Worm (Caenorhabditis elegans) whole organism, young adult: ENCODE data around the gene tpk-1.

Experiments used
- B0336.3 ChIP-seq: fragments of 200-800 bp; sonication (Bioruptor generic); IDR thresholded peaks from 2 replicates; pipeline ENCODE4 v1.3.6; 2022; ENCODE audit warnings: missing genetic modification characterization, missing compliant biosample characterization
- C17E4.6 ChIP-seq: fragments of 200-800 bp; sonication (Bioruptor generic); IDR thresholded peaks from 2 replicates; pipeline ENCODE4 v1.3.6; 2022; ENCODE audit warnings: missing genetic modification reagents, missing genetic modification characterization, missing compliant biosample characterization
- F10E7.11 ChIP-seq: sonication (generic microtip); optimal IDR thresholded peaks from 2 replicates; lab custom pipeline; 2017; ENCODE audit warnings: mild to moderate bottlenecking, missing genetic modification characterization, moderate library complexity, missing compliant biosample characterization
- F22D6.2 ChIP-seq: sonication (generic microtip); optimal IDR thresholded peaks from 2 replicates; lab custom pipeline; 2016; ENCODE audit warnings: mild to moderate bottlenecking, missing genetic modification characterization, missing compliant biosample characterization
- F33H1.4 ChIP-seq: fragments of 200-800 bp; sonication (Bioruptor generic); IDR thresholded peaks from 2 replicates; pipeline ENCODE4 v1.3.6; 2022; ENCODE audit warnings: missing genetic modification reagents, missing genetic modification characterization, missing compliant biosample characterization
- F39B2.1 ChIP-seq: fragments of 200-800 bp; sonication (Bioruptor generic); IDR thresholded peaks from 2 replicates; pipeline ENCODE4 v1.3.6; 2022; ENCODE audit warnings: missing genetic modification reagents, missing genetic modification characterization, missing compliant biosample characterization
- F49E8.2 ChIP-seq: sonication (generic microtip); optimal IDR thresholded peaks from 3 replicates; lab custom pipeline; 2017; ENCODE audit warnings: missing genetic modification characterization, mild to moderate bottlenecking, missing compliant biosample characterization, antibody characterized with exemption, moderate library complexity; ENCODE audit not compliant: insufficient read depth
- F57A8.1 ChIP-seq: fragments of 200-800 bp; sonication (Bioruptor generic); optimal IDR thresholded peaks from 2 replicates; lab custom pipeline; 2018; ENCODE audit warnings: mild to moderate bottlenecking, missing genetic modification characterization, moderate library complexity, missing compliant biosample characterization
- F57C9.4 ChIP-seq: sonication (generic microtip); optimal IDR thresholded peaks from 2 replicates; lab custom pipeline; 2017; ENCODE audit warnings: mild to moderate bottlenecking, missing genetic modification characterization, missing compliant biosample characterization
- Y53G8AR.9 ChIP-seq: fragments of 200-800 bp; sonication (Bioruptor generic); conservative IDR thresholded peaks from 2 replicates; pipeline ENCODE4 v1.3.6; 2022; ENCODE audit warnings: missing genetic modification reagents, missing genetic modification characterization, missing compliant biosample characterization
- Y56A3A.18 ChIP-seq: fragments of 200-800 bp; sonication (Bioruptor generic); IDR thresholded peaks from 2 replicates; pipeline ENCODE4 v1.3.6; 2022; ENCODE audit warnings: missing genetic modification reagents, missing genetic modification characterization, missing compliant biosample characterization
- Y95B8A.8 ChIP-seq: fragments of 200-800 bp; sonication (Bioruptor generic); IDR thresholded peaks from 2 replicates; pipeline ENCODE4 v1.3.6; 2022; ENCODE audit warnings: missing genetic modification reagents, missing genetic modification characterization, missing compliant biosample characterization
- aptf-2 ChIP-seq: fragments of 200-800 bp; sonication (Bioruptor generic); conservative IDR thresholded peaks from 2 replicates; pipeline ENCODE4 v1.3.6; 2022; ENCODE audit warnings: missing genetic modification reagents, missing genetic modification characterization, missing compliant biosample characterization
- attf-5 ChIP-seq: fragments of 200-800 bp; sonication (Bioruptor generic); optimal IDR thresholded peaks from 2 replicates; lab custom pipeline; 2018; ENCODE audit warnings: mild to moderate bottlenecking, missing genetic modification characterization, missing compliant biosample characterization
- attf-6 ChIP-seq: fragments of 200-800 bp; sonication (Bioruptor generic); IDR thresholded peaks from 2 replicates; pipeline ENCODE4 v1.3.6; 2022; ENCODE audit warnings: missing genetic modification reagents, missing genetic modification characterization, missing compliant biosample characterization
- bed-2 ChIP-seq: fragments of 200-800 bp; sonication (Bioruptor generic); IDR thresholded peaks from 2 replicates; pipeline ENCODE4 v1.3.6; 2022; ENCODE audit warnings: missing genetic modification reagents, missing genetic modification characterization, missing compliant biosample characterization
- ccch-3 ChIP-seq: fragments of 200-800 bp; sonication (Bioruptor generic); optimal IDR thresholded peaks from 2 replicates; lab custom pipeline; 2018; ENCODE audit warnings: mild to moderate bottlenecking, missing genetic modification characterization, missing compliant biosample characterization
- cebp-2 ChIP-seq: fragments of 200-800 bp; sonication (Bioruptor generic); IDR thresholded peaks from 2 replicates; pipeline ENCODE4 v1.3.6; 2022; ENCODE audit warnings: missing genetic modification characterization, missing compliant biosample characterization
- ceh-100 ChIP-seq: fragments of 200-800 bp; sonication (Bioruptor generic); IDR thresholded peaks from 2 replicates; pipeline ENCODE4 v1.3.6; 2022; ENCODE audit warnings: missing genetic modification reagents, missing genetic modification characterization, missing compliant biosample characterization
- ceh-91 ChIP-seq: fragments of 200-800 bp; sonication (Bioruptor generic); IDR thresholded peaks from 2 replicates; pipeline ENCODE4 v1.3.6; 2022; ENCODE audit warnings: missing genetic modification reagents, missing genetic modification characterization, missing compliant biosample characterization
- die-1 ChIP-seq: sonication (generic microtip); optimal IDR thresholded peaks from 2 replicates; lab custom pipeline; 2016; ENCODE audit warnings: missing genotype, mild to moderate bottlenecking, missing genetic modification characterization, missing compliant biosample characterization
- dox-1 ChIP-seq: fragments of 200-800 bp; sonication (Bioruptor generic); IDR thresholded peaks from 2 replicates; pipeline ENCODE4 v1.3.6; 2022; ENCODE audit warnings: missing genetic modification reagents, missing genetic modification characterization, missing compliant biosample characterization
- dpl-1 ChIP-seq: fragments of 150-350 bp; optimal IDR thresholded peaks from 2 replicates; lab custom pipeline; 2014; ENCODE audit warnings: missing biosample characterization, missing genetic modification reagents, missing genetic modification characterization
- egl-18 ChIP-seq: fragments of 200-800 bp; sonication (Bioruptor generic); IDR thresholded peaks from 2 replicates; pipeline ENCODE4 v1.3.6; 2022; ENCODE audit warnings: missing genetic modification reagents, missing genetic modification characterization, missing compliant biosample characterization
- ekl-4 ChIP-seq: fragments of 200-800 bp; sonication (Bioruptor generic); IDR thresholded peaks from 2 replicates; pipeline ENCODE4 v1.3.6; 2022; ENCODE audit warnings: missing genetic modification reagents, missing genetic modification characterization, missing compliant biosample characterization
- fkh-3 ChIP-seq: sonication (generic microtip); optimal IDR thresholded peaks from 2 replicates; lab custom pipeline; 2016; ENCODE audit warnings: mild to moderate bottlenecking, missing genetic modification characterization, missing compliant biosample characterization
- hlh-26 ChIP-seq: fragments of 200-800 bp; sonication (Bioruptor generic); conservative IDR thresholded peaks from 2 replicates; pipeline ENCODE4 v1.3.6; 2022; ENCODE audit warnings: missing genetic modification reagents, missing genetic modification characterization, missing compliant biosample characterization
- hmg-20 ChIP-seq: fragments of 200-800 bp; sonication (Bioruptor generic); IDR thresholded peaks from 2 replicates; pipeline ENCODE4 v1.3.6; 2022; ENCODE audit warnings: missing genetic modification reagents, missing genetic modification characterization, missing compliant biosample characterization
- hrde-1 ChIP-seq: sonication (generic microtip); optimal IDR thresholded peaks from 2 replicates; lab custom pipeline; 2016; ENCODE audit warnings: missing genetic modification characterization, mild to moderate bottlenecking, missing compliant biosample characterization, moderate library complexity, missing genotype, missing genetic modification reagents, borderline replicate concordance
- let-526 ChIP-seq: fragments of 200-800 bp; sonication (Bioruptor generic); IDR thresholded peaks from 2 replicates; pipeline ENCODE4 v1.3.6; 2022; ENCODE audit warnings: missing genetic modification reagents, missing genetic modification characterization, missing compliant biosample characterization
- let-607 ChIP-seq, 2 experiments: fragments of 200-800 bp in 1 of 2; sonication (Bioruptor generic) in 1 of 2; sonication (generic microtip) in 1 of 2; optimal IDR thresholded peaks; 2 replicates each; lab custom pipeline; 2016 to 2018; ENCODE audit warnings: mild to moderate bottlenecking in 2 of 2, missing compliant biosample characterization in 2 of 2, missing genetic modification characterization in 2 of 2, moderate library complexity in 2 of 2, missing genotype in 1 of 2
- lin-35 ChIP-seq, 3 experiments: fragments of 150-350 bp in 2 of 3; sonication (generic microtip) in 1 of 3; optimal IDR thresholded peaks; 2 replicates each; lab custom pipeline; 2014 to 2018; ENCODE audit warnings: missing biosample characterization in 3 of 3, missing genetic modification characterization in 3 of 3, missing genetic modification reagents in 3 of 3
- lin-54 ChIP-seq: fragments of 200-800 bp; sonication (Bioruptor generic); optimal IDR thresholded peaks from 2 replicates; lab custom pipeline; 2018; ENCODE audit warnings: mild to moderate bottlenecking, missing genetic modification characterization, missing compliant biosample characterization
- lir-1 ChIP-seq: fragments of 200-800 bp; sonication (Bioruptor generic); conservative IDR thresholded peaks from 2 replicates; pipeline ENCODE4 v1.3.6; 2022; ENCODE audit warnings: missing genetic modification reagents, missing genetic modification characterization, missing compliant biosample characterization
- madf-8 ChIP-seq: fragments of 200-800 bp; sonication (Bioruptor generic); conservative IDR thresholded peaks from 2 replicates; pipeline ENCODE4 v1.3.6; 2022; ENCODE audit warnings: missing genetic modification reagents, missing genetic modification characterization, missing compliant biosample characterization
- mel-28 ChIP-seq: sonication (generic microtip); optimal IDR thresholded peaks from 2 replicates; lab custom pipeline; 2016; ENCODE audit warnings: borderline replicate concordance, mild to moderate bottlenecking, missing genetic modification characterization, missing compliant biosample characterization
- mxl-1 ChIP-seq: sonication (generic microtip); optimal IDR thresholded peaks from 2 replicates; lab custom pipeline; 2016; ENCODE audit warnings: missing genetic modification characterization, missing compliant biosample characterization
- nfya-1 ChIP-seq: sonication (generic microtip); optimal IDR thresholded peaks from 2 replicates; lab custom pipeline; 2017; ENCODE audit warnings: antibody characterized with exemption, missing compliant biosample characterization, missing genetic modification characterization, borderline replicate concordance; ENCODE audit not compliant: insufficient read depth
- rec-8 ChIP-seq, 2 experiments: sonication (generic microtip); optimal IDR thresholded peaks; 2 replicates each; lab custom pipeline; 2016; ENCODE audit warnings: mild to moderate bottlenecking in 2 of 2, missing genetic modification characterization in 2 of 2, missing genetic modification reagents in 2 of 2, missing genotype in 2 of 2, missing biosample characterization in 1 of 2, missing compliant biosample characterization in 1 of 2, moderate library complexity in 1 of 2
- sdz-38 ChIP-seq: sonication (generic microtip); optimal IDR thresholded peaks from 2 replicates; lab custom pipeline; 2016; ENCODE audit warnings: missing genotype, missing genetic modification characterization, missing compliant biosample characterization
- sea-2 ChIP-seq: fragments of 200-800 bp; sonication (Bioruptor generic); IDR thresholded peaks from 2 replicates; pipeline ENCODE4 v1.3.6; 2022; ENCODE audit warnings: missing genetic modification characterization, missing compliant biosample characterization
- snpc-4 ChIP-seq, 5 experiments: fragments of 150-350 bp in 1 of 5; sonication (generic microtip) in 4 of 5; optimal IDR thresholded peaks; 2 replicates each; lab custom pipeline; 2014 to 2018; ENCODE audit warnings: missing genetic modification characterization in 5 of 5, missing biosample characterization in 3 of 5, antibody characterized with exemption in 2 of 5, mild to moderate bottlenecking in 2 of 5, missing compliant biosample characterization in 2 of 5, missing genotype in 2 of 5, moderate library complexity in 2 of 5, missing genetic modification reagents in 1 of 5
- tbp1 ChIP-seq: fragments of 200-800 bp; sonication (Bioruptor generic); optimal IDR thresholded peaks from 2 replicates; lab custom pipeline; 2018; ENCODE audit warnings: mild to moderate bottlenecking, missing genetic modification characterization, missing compliant biosample characterization
- zfh-2 ChIP-seq: fragments of 200-800 bp; sonication (Bioruptor generic); conservative IDR thresholded peaks from 2 replicates; pipeline ENCODE4 v1.3.6; 2022; ENCODE audit warnings: missing genetic modification reagents, missing genetic modification characterization, missing compliant biosample characterization
- ztf-18 ChIP-seq: sonication (generic microtip); optimal IDR thresholded peaks from 2 replicates; lab custom pipeline; 2016; ENCODE audit warnings: missing genotype, mild to moderate bottlenecking, missing genetic modification characterization, missing compliant biosample characterization
- ztf-22 ChIP-seq: fragments of 200-800 bp; sonication (Bioruptor generic); optimal IDR thresholded peaks from 2 replicates; lab custom pipeline; 2018; ENCODE audit warnings: mild to moderate bottlenecking, missing genetic modification characterization, moderate library complexity, missing compliant biosample characterization
- ztf-6 ChIP-seq: fragments of 200-800 bp; sonication (Bioruptor generic); IDR thresholded peaks from 2 replicates; pipeline ENCODE4 v1.3.6; 2022; ENCODE audit warnings: missing genetic modification reagents, missing genetic modification characterization, missing compliant biosample characterization

The tpk-1 gene

ce11 chrIII:8956146-8956646 is 44.3 kb downstream of the tpk-1 start, which contains the start of the genes ZK643.5 and ZK643.2 (continued):
- TF ChIP-seq ztf-22 (GFP tag; lab: Kevin White, UChicago): no peak
- TF ChIP-seq lin-35 (GFP tag; optimal IDR thresholded peaks at IDR 0.05; lab: Kevin White, UChicago): peak in 1 of 3 experiments; percentile 76
- TF ChIP-seq F10E7.11 (tag; lab: Kevin White, UChicago): no peak
- TF ChIP-seq mel-28: no peak
- TF ChIP-seq ztf-6 (GFP tag; lab: Robert Waterston, UW): no peak
- TF ChIP-seq Y56A3A.18 (GFP tag; lab: Robert Waterston, UW): no peak
- TF ChIP-seq hrde-1: no peak
- peak; percentile 70 for TF ChIP-seq lin-54
- TF ChIP-seq Y53G8AR.9 (GFP tag; lab: Robert Waterston, UW): no peak
- no peak for TF ChIP-seq let-607 (tag; optimal IDR thresholded peaks at IDR 0.05; lab: Kevin White, UChicago)
- TF ChIP-seq attf-5 (GFP tag; lab: Kevin White, UChicago): peak; percentile 19
- TF ChIP-seq zfh-2 (GFP tag; lab: Robert Waterston, UW): no peak
- no peak for TF ChIP-seq dox-1 (GFP tag; lab: Robert Waterston, UW)
- TF ChIP-seq nfya-1 (tag; lab: Kevin White, UChicago): no peak
- no peak for TF ChIP-seq lir-1
- TF ChIP-seq let-526: no peak
- peak; percentile 23 for TF ChIP-seq ztf-18 (tag; lab: Kevin White, UChicago)
- peak; percentile 51 for TF ChIP-seq madf-8 (GFP tag; lab: Robert Waterston, UW)
- TF ChIP-seq aptf-2: no peak
- no peak for TF ChIP-seq F22D6.2 (tag; lab: Kevin White, UChicago)
- no peak for TF ChIP-seq C17E4.6 (GFP tag; lab: Robert Waterston, UW)
- TF ChIP-seq egl-18 (GFP tag; lab: Robert Waterston, UW): no peak
- TF ChIP-seq die-1 (tag; lab: Kevin White, UChicago): no peak
- TF ChIP-seq F39B2.1 (GFP tag; lab: Robert Waterston, UW): no peak
- no peak for TF ChIP-seq rec-8 (tag; optimal IDR thresholded peaks at IDR 0.05; lab: Kevin White, UChicago)
- peak; percentile 63 for TF ChIP-seq dpl-1 (GFP tag; lab: Kevin White, UChicago)
- no peak for TF ChIP-seq F49E8.2
- TF ChIP-seq sdz-38 (tag; lab: Kevin White, UChicago): no peak
- no peak for TF ChIP-seq sea-2 (GFP tag; lab: Robert Waterston, UW)
- TF ChIP-seq Y95B8A.8 (GFP tag; lab: Robert Waterston, UW): no peak
- no peak for TF ChIP-seq mxl-1 (tag; lab: Kevin White, UChicago)
- no peak for TF ChIP-seq F33H1.4 (GFP tag; lab: Robert Waterston, UW)
- TF ChIP-seq ceh-100: no peak
- TF ChIP-seq F57C9.4 (tag; lab: Kevin White, UChicago): no peak
- TF ChIP-seq ekl-4: no peak
- TF ChIP-seq ccch-3 (GFP tag; lab: Kevin White, UChicago): no peak
- no peak for TF ChIP-seq bed-2 (GFP tag; lab: Robert Waterston, UW)
- TF ChIP-seq hmg-20: no peak
- TF ChIP-seq hlh-26 (GFP tag; lab: Robert Waterston, UW): no peak
- no peak for TF ChIP-seq B0336.3 (GFP tag; lab: Robert Waterston, UW)
- TF ChIP-seq attf-6 (GFP tag; lab: Robert Waterston, UW): no peak
- no peak for TF ChIP-seq cebp-2 (GFP tag; lab: Robert Waterston, UW)
- TF ChIP-seq tbp1 (GFP tag; lab: Kevin White, UChicago): peak; percentile 36
- TF ChIP-seq snpc-4 (GFP tag; optimal IDR thresholded peaks at IDR 0.05; lab: Kevin White, UChicago): peak; percentile 8
- TF ChIP-seq snpc-4 (tag; optimal IDR thresholded peaks at IDR 0.05; lab: Kevin White, UChicago): peak in 1 of 4 experiments; percentile 5
- no peak for TF ChIP-seq ceh-91
- no peak for TF ChIP-seq fkh-3 (tag; lab: Kevin White, UChicago)
- no peak for TF ChIP-seq F57A8.1 (GFP tag; lab: Kevin White, UChicago)
